Fruit fly (Drosophila melanogaster): ENCODE results near the gene Plp.

The Plp gene

DNA sequence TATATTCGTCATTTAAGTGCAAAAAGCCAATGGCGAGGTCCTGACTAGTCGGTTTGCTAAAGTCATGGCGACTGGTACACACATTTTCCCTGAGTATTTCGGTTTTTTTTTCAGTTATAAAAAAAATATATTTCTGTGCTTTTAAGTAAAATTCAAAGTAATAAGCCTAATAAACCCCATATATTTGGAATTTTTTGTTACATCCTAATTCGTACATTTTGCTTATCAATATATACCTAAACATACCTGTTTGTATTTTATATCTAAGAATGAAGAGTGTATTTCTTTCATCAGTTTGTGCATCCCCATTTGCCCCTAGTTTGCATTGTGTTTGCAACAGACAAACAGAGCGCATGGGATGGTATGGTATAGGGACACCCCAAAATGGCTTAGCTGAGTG is 58.9 kb downstream of the Plp start (continued):
- TF ChIP-seq CG7271 (tag; optimal IDR thresholded peaks at IDR 0.05) (no peak), Hmr (GFP tag; optimal IDR thresholded peaks at IDR 0.05) (peak; percentile 45), CG16779 (GFP tag; IDR thresholded peaks at IDR 0.05) (no peak), lab (GFP tag; optimal IDR thresholded peaks at IDR 0.05) (peak; percentile 5), Abd-B (GFP tag; optimal IDR thresholded peaks at IDR 0.05) (no peak), CG30403 (GFP tag; optimal IDR thresholded peaks at IDR 0.05) (peak; percentile 16), Lhr (GFP tag; optimal IDR thresholded peaks at IDR 0.05) (no peak), Meics (GFP tag; optimal IDR thresholded peaks at IDR 0.05) (peak; percentile 39), CG7928 (GFP tag; optimal IDR thresholded peaks at IDR 0.05) (no peak), dan (GFP tag; IDR thresholded peaks at IDR 0.05) (no peak), cas (GFP tag; IDR thresholded peaks at IDR 0.05) (no peak), chm (GFP tag; IDR thresholded peaks at IDR 0.05) (no peak), CG4404 (GFP tag; IDR thresholded peaks at IDR 0.05) (no peak), ind (GFP tag; optimal IDR thresholded peaks at IDR 0.05) (peak; percentile 9), Dek (tag; optimal IDR thresholded peaks at IDR 0.05) (no peak), CG7556 (GFP tag; optimal IDR thresholded peaks at IDR 0.05) (peak; percentile 40), pnt (GFP tag; optimal IDR thresholded peaks at IDR 0.05) (no peak), CG14710 (tag; optimal IDR thresholded peaks at IDR 0.05) (no peak), CG8359 (GFP tag; optimal IDR thresholded peaks at IDR 0.05; ENCODE audit: borderline replicate concordance) (no peak)

DNA sequence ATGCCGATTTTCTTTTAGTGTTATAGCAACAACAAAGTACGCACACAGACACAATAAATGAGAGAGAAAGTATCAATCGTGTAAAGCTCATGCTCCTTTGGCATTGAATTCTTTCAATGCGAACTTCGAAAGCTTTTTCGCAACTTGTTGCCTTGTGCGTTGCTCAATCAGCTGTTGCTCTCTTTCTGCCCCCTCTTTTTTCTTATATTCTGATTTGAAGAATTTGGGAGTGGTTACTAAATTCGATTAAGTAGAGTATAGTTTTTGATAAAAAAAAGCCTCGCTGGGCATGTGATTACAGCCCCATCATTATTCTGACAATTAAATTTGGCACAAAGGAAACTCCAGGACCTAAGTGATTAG is 59.8 kb downstream of the Plp start:
- no peak for TF ChIP-seq Hr39 (optimal IDR thresholded peaks at IDR 0.05)
- peak; percentile 98 for TF ChIP-seq scrt (GFP tag; optimal IDR thresholded peaks at IDR 0.05)
- peak in 1 of 2 experiments; percentile 16 for TF ChIP-seq Trl (optimal IDR thresholded peaks at IDR 0.05)
- TF ChIP-seq Trl (GFP tag; optimal IDR thresholded peaks at IDR 0.05) = no peak

DNA sequence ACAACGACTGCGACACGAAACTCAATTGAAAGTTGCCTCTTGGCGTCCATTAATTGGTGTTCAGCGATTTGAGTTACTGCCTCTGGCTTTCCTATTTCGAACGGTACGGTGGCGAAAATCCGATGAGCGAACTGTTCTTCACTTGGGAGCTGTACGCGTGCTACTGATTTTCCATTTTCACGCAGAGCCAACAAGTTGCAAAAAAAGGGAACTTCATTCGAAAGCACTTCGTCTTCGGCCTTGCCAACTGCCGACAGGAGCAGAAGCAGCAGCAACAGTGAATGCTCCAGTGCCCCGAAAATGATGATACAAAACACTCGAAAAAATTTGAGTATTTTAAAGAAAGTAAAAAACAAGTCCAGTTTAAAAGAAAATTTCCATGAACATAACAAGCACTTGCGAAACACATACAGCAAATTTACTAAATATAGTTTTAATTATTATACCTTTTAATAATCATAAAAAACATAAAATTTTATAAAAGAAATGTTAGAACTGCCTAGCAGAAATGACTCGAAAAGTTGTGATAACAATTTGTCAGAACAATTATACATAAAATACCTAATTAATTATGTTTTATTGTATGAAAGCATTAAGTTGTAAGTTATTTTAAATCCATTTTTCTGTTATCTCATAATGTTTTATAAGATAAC is 60.3 kb downstream of the Plp start:
- TF ChIP-seq Ets97D (GFP tag; optimal IDR thresholded peaks at IDR 0.05) (no peak), ems (GFP tag; optimal IDR thresholded peaks at IDR 0.05) (no peak), CG10979 (tag; optimal IDR thresholded peaks at IDR 0.05) (no peak), CG17829 (tag; optimal IDR thresholded peaks at IDR 0.05) (peak; percentile 26), pum (GFP tag; optimal IDR thresholded peaks at IDR 0.05) (no peak), so (GFP tag; IDR thresholded peaks at IDR 0.05) (no peak), repo (GFP tag; optimal IDR thresholded peaks at IDR 0.05) (no peak), CG16779 (GFP tag; IDR thresholded peaks at IDR 0.05) (no peak), CG15514 (GFP tag; optimal IDR thresholded peaks at IDR 0.05) (no peak), CG12659 (GFP tag; optimal IDR thresholded peaks at IDR 0.05) (peak; percentile 48), bowl (GFP tag; IDR thresholded peaks at IDR 0.05) (no peak), CG10462 (GFP tag; optimal IDR thresholded peaks at IDR 0.05) (no peak), CG2116 (GFP tag; optimal IDR thresholded peaks at IDR 0.05) (no peak), CG10321 (GFP tag; IDR thresholded peaks at IDR 0.05) (no peak), grau (tag; optimal IDR thresholded peaks at IDR 0.05) (peak; percentile 69), CG32767 (GFP tag; IDR thresholded peaks at IDR 0.05) (no peak), gro (GFP tag; optimal IDR thresholded peaks at IDR 0.05) (no peak), lola (GFP tag; optimal IDR thresholded peaks at IDR 0.05) (no peak), ro (GFP tag; IDR thresholded peaks at IDR 0.05) (no peak), CG10366 (GFP tag; IDR thresholded peaks at IDR 0.05) (no peak), Ravus (GFP tag; IDR thresholded peaks at IDR 0.05) (no peak), zfh1 (GFP tag; IDR thresholded peaks at IDR 0.05) (no peak), CG5180 (GFP tag; optimal IDR thresholded peaks at IDR 0.05) (peak; percentile 6), exex (tag; optimal IDR thresholded peaks at IDR 0.05) (peak; percentile 3), HLHmδ (GFP tag; optimal IDR thresholded peaks at IDR 0.05) (no peak), bab2 (GFP tag; optimal IDR thresholded peaks at IDR 0.05) (no peak), corto (GFP tag; optimal IDR thresholded peaks at IDR 0.05) (no peak), Hr3 (GFP tag; optimal IDR thresholded peaks at IDR 0.05) (peak; percentile 16)

Data from whole organism, embryonic.